Worm (Caenorhabditis elegans): ENCODE data around the gene bas-1.

DNA sequence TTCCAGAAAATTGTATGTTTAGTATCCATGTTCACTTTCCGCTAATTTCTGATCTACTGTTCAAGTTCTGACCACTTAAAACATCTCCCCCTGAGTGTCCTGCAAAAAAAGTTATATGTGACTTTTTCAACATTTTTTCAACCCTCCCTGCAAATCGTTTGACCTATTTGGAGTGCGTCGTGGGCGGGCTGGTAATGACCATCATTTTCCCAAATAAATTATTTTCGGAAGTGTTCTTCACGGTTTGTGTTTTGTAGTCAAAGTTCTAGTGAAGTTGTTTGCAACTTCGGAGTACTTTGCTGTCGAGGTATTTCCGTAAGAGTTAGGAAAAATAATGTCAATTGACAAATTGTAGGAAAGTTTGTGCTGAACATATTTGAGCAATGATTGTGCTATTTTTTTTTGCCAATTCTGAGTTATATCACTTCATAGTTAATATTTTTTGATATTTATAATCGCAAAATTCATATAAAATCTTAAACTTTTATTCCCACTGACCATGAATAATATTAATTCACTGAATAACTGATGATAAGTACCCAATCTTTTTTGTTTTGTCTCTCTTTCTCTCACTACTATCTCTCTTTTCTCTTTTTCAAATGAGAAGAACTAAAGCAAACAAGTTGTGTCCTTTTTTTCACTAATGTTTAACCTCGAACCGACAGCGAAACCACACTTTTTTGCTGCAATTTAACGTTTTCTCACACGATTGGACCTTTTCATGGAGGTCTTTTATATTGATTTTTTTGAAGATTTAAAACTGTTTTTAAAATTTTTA lies 10.3 kb downstream of the bas-1 start:
- TF ChIP-seq snpc-4 (tag; optimal IDR thresholded peaks at IDR 0.05) (no peak), skn-1 (tag; optimal IDR thresholded peaks at IDR 0.05) (no peak), aly-2 (tag; optimal IDR thresholded peaks at IDR 0.05) (no peak), egl-27 (tag; optimal IDR thresholded peaks at IDR 0.05) (no peak), ceh-16 (tag; optimal IDR thresholded peaks at IDR 0.05) (no peak), nhr-11 (tag; optimal IDR thresholded peaks at IDR 0.05) (no peak), unc-39 (tag; optimal IDR thresholded peaks at IDR 0.05) (no peak), unc-55 (GFP tag; optimal IDR thresholded peaks at IDR 0.05) (peak; percentile 10), mdl-1 (tag; optimal IDR thresholded peaks at IDR 0.05) (no peak), blmp-1 (tag; optimal IDR thresholded peaks at IDR 0.05; ENCODE audit: insufficient read depth) (no peak)

Measured in whole organism, L2 larva.